Fruit fly (Drosophila melanogaster) whole organism, wandering third instar larva: ENCODE data around the gene Pgm1.

Source experiments
- Abd-B ChIP-seq: fragments of >200 bp; optimal IDR thresholded peaks from 2 replicates; lab custom pipeline; 2017; ENCODE audit warnings: missing biosample characterization, missing genetic modification characterization
- CG32264 ChIP-seq: fragments of 200-800 bp; sonication (Bioruptor generic); optimal IDR thresholded peaks from 2 replicates; lab custom pipeline; 2016; ENCODE audit warnings: missing biosample characterization, missing genetic modification characterization
- CG9705 ChIP-seq: fragments of 200-800 bp; sonication (Bioruptor generic); optimal IDR thresholded peaks from 2 replicates; lab custom pipeline; 2018; ENCODE audit warnings: missing biosample characterization, mild to moderate bottlenecking, missing genetic modification characterization
- CrebA ChIP-seq: fragments of 200-800 bp; sonication (Bioruptor generic); optimal IDR thresholded peaks from 2 replicates; lab custom pipeline; 2016; ENCODE audit warnings: missing biosample characterization, mild to moderate bottlenecking, missing genetic modification characterization, borderline replicate concordance
- Dif ChIP-seq: fragments of 200-275, 200-300 bp; sonication (Bioruptor generic); optimal IDR thresholded peaks from 2 replicates; lab custom pipeline; 2018; ENCODE audit warnings: missing biosample characterization, missing genetic modification characterization; ENCODE audit not compliant: partially characterized antibody
- GATAd ChIP-seq: sonication (Bioruptor generic); optimal IDR thresholded peaks from 2 replicates; lab custom pipeline; 2016; ENCODE audit warnings: missing biosample characterization, missing genetic modification characterization
- HLH106 ChIP-seq: fragments of 200-800 bp; optimal IDR thresholded peaks from 3 replicates; lab custom pipeline; 2019; ENCODE audit warnings: missing biosample characterization, mild to moderate bottlenecking, missing genetic modification characterization, moderate library complexity
- Hnf4 ChIP-seq: fragments of 200-800 bp; sonication (Bioruptor generic); optimal IDR thresholded peaks from 2 replicates; lab custom pipeline; 2016; ENCODE audit warnings: missing biosample characterization, mild to moderate bottlenecking, missing genetic modification characterization
- Hr78 ChIP-seq: fragments of >200 bp; optimal IDR thresholded peaks from 2 replicates; lab custom pipeline; 2017; ENCODE audit warnings: missing biosample characterization, missing genetic modification characterization
- Hr83 ChIP-seq: fragments of 200-300 bp; sonication (Bioruptor generic); optimal IDR thresholded peaks from 2 replicates; lab custom pipeline; 2016; ENCODE audit warnings: missing biosample characterization, mild to moderate bottlenecking, missing genetic modification characterization, moderate library complexity; ENCODE audit not compliant: poor library complexity, severe bottlenecking
- Jra ChIP-seq: sonication (Bioruptor generic); optimal IDR thresholded peaks from 2 replicates; lab custom pipeline; 2016; ENCODE audit warnings: missing biosample characterization, missing genetic modification characterization
- Mio ChIP-seq: sonication (Bioruptor generic); optimal IDR thresholded peaks from 2 replicates; lab custom pipeline; 2016; ENCODE audit warnings: missing biosample characterization, missing genetic modification characterization
- Myc ChIP-seq: fragments of >200 bp; optimal IDR thresholded peaks from 2 replicates; lab custom pipeline; 2017
- N ChIP-seq: fragments of >200 bp; optimal IDR thresholded peaks from 2 replicates; lab custom pipeline; 2018; ENCODE audit warnings: missing biosample characterization, missing external identifiers, missing genetic modification characterization
- OdsH ChIP-seq: fragments of 200-800 bp; sonication (Bioruptor generic); optimal IDR thresholded peaks from 2 replicates; lab custom pipeline; 2016; ENCODE audit warnings: missing biosample characterization, mild to moderate bottlenecking, missing genetic modification characterization
- Rel ChIP-seq, 2 experiments: fragments of 200-800 bp; sonication (Bioruptor generic) in 1 of 2; optimal IDR thresholded peaks; 2 replicates in 1 of 2; 3 replicates in 1 of 2; lab custom pipeline; 2016 to 2019; ENCODE audit warnings: mild to moderate bottlenecking in 2 of 2, missing biosample characterization in 2 of 2, missing genetic modification characterization in 2 of 2, moderate library complexity in 1 of 2
- Sp1 ChIP-seq: fragments of 200-800 bp; sonication (Bioruptor generic); optimal IDR thresholded peaks from 3 replicates; lab custom pipeline; 2019; ENCODE audit warnings: missing biosample characterization, mild to moderate bottlenecking, missing genetic modification characterization, moderate library complexity
- Vsx2 ChIP-seq: fragments of 200-300, 225-300 bp; sonication (Bioruptor generic); optimal IDR thresholded peaks from 2 replicates; lab custom pipeline; 2018; ENCODE audit warnings: missing biosample characterization, missing genetic modification characterization; ENCODE audit not compliant: partially characterized antibody
- br ChIP-seq: fragments of 200-800 bp; sonication (Bioruptor generic); optimal IDR thresholded peaks from 2 replicates; lab custom pipeline; 2016; ENCODE audit warnings: missing biosample characterization, missing genetic modification characterization
- brk ChIP-seq: fragments of 200-800 bp; sonication (Bioruptor generic); optimal IDR thresholded peaks from 2 replicates; lab custom pipeline; 2016; ENCODE audit warnings: missing biosample characterization, mild to moderate bottlenecking, missing genetic modification characterization
- dmrt93B ChIP-seq: fragments of 200-800 bp; sonication (Bioruptor generic); optimal IDR thresholded peaks from 2 replicates; lab custom pipeline; 2018; ENCODE audit warnings: missing biosample characterization, mild to moderate bottlenecking, missing genetic modification characterization
- foxo ChIP-seq, 2 experiments: fragments of 200-800 bp; sonication (Bioruptor generic); optimal IDR thresholded peaks; 2 replicates in 1 of 2; 3 replicates in 1 of 2; lab custom pipeline; 2016 to 2017; ENCODE audit warnings: missing biosample characterization in 2 of 2, missing genetic modification characterization in 2 of 2
- h ChIP-seq: fragments of 200-800 bp; sonication (Bioruptor generic); optimal IDR thresholded peaks from 3 replicates; lab custom pipeline; 2016; ENCODE audit warnings: missing biosample characterization, mild to moderate bottlenecking, missing genetic modification characterization
- jim ChIP-seq: fragments of 175-275, 200-325 bp; sonication (Bioruptor generic); optimal IDR thresholded peaks from 2 replicates; lab custom pipeline; 2016; ENCODE audit warnings: missing biosample characterization, mild to moderate bottlenecking, missing genetic modification characterization
- lola ChIP-seq: fragments of >200 bp; optimal IDR thresholded peaks from 2 replicates; lab custom pipeline; 2017; ENCODE audit warnings: missing biosample characterization, missing genetic modification characterization
- pan ChIP-seq: fragments of >200 bp; optimal IDR thresholded peaks from 2 replicates; lab custom pipeline; 2017
- psq ChIP-seq: fragments of 200-800 bp; sonication (Bioruptor generic); optimal IDR thresholded peaks from 3 replicates; lab custom pipeline; 2017; ENCODE audit warnings: missing biosample characterization, mild to moderate bottlenecking, missing genetic modification characterization, moderate library complexity
- rgr ChIP-seq: fragments of 200-800 bp; sonication (Bioruptor generic); optimal IDR thresholded peaks from 3 replicates; lab custom pipeline; 2016; ENCODE audit warnings: missing biosample characterization, mild to moderate bottlenecking, missing genetic modification characterization
- sage ChIP-seq: fragments of 200-800 bp; sonication (Bioruptor generic); optimal IDR thresholded peaks from 2 replicates; lab custom pipeline; 2016; ENCODE audit warnings: missing biosample characterization, mild to moderate bottlenecking, missing genetic modification characterization
- sv ChIP-seq: fragments of 200-800 bp; sonication (Bioruptor generic); optimal IDR thresholded peaks from 3 replicates; lab custom pipeline; 2016; ENCODE audit warnings: missing biosample characterization, missing genetic modification characterization
- tai ChIP-seq: sonication (Bioruptor generic); optimal IDR thresholded peaks from 2 replicates; lab custom pipeline; 2016; ENCODE audit warnings: missing biosample characterization, missing genetic modification characterization
- usp ChIP-seq: fragments of >200 bp; optimal IDR thresholded peaks from 2 replicates; lab custom pipeline; 2017; ENCODE audit warnings: missing biosample characterization, missing genetic modification characterization
- woc ChIP-seq: sonication (Bioruptor generic); optimal IDR thresholded peaks from 2 replicates; lab custom pipeline; 2016; ENCODE audit warnings: missing biosample characterization, mild to moderate bottlenecking, missing genetic modification characterization

Gene Pgm1

dm6 chr3L:16155547-16155946, 27.2 kb upstream of the Pgm1 start:
- no peak for TF ChIP-seq Dif
- TF ChIP-seq br (GFP tag; lab: Kevin White, UChicago): no peak
- no peak for TF ChIP-seq N (GFP tag; lab: Kevin White, UChicago)
- TF ChIP-seq Jra (GFP tag; lab: Kevin White, UChicago): no peak
- no peak for TF ChIP-seq Hr78
- TF ChIP-seq usp (GFP tag; lab: Kevin White, UChicago): no peak
- no peak for TF ChIP-seq OdsH (GFP tag; lab: Kevin White, UChicago)
- no peak for TF ChIP-seq Vsx2 (GFP tag; lab: Kevin White, UChicago)
- no peak for TF ChIP-seq Hnf4 (GFP tag; lab: Kevin White, UChicago)
- TF ChIP-seq GATAd (GFP tag; lab: Kevin White, UChicago): no peak
- TF ChIP-seq foxo (GFP tag; optimal IDR thresholded peaks at IDR 0.05; lab: Kevin White, UChicago): no peak
- TF ChIP-seq, all 38 proteins: peak for 0

dm6 chr3L:16153650-16154049, 25.3 kb upstream of the Pgm1 start:
- TF ChIP-seq Hnf4 (GFP tag; lab: Kevin White, UChicago) (peak; percentile 13), brk (GFP tag; lab: Kevin White, UChicago) (no peak), Hr78 (no peak)

dm6 chr3L:16153089-16153488, 24.8 kb upstream of the Pgm1 start:
- TF ChIP-seq Abd-B (GFP tag; lab: Kevin White, UChicago): no peak
- TF ChIP-seq CG32264 (GFP tag; lab: Kevin White, UChicago): no peak
- TF ChIP-seq jim (GFP tag; lab: Kevin White, UChicago): no peak
- TF ChIP-seq Hr83 (GFP tag; lab: Kevin White, UChicago): no peak
- no peak for TF ChIP-seq brk (GFP tag; lab: Kevin White, UChicago)
- TF ChIP-seq sv (GFP tag; lab: Kevin White, UChicago): no peak
- no peak for TF ChIP-seq h
- TF ChIP-seq CG9705: no peak
- no peak for TF ChIP-seq Dif
- TF ChIP-seq GATAd (GFP tag; lab: Kevin White, UChicago): no peak
- no peak for TF ChIP-seq Sp1 (GFP tag; lab: Kevin White, UChicago)
- no peak for TF ChIP-seq usp (GFP tag; lab: Kevin White, UChicago)
- TF ChIP-seq Myc (lab: Kevin White, UChicago): no peak
- TF ChIP-seq HLH106 (tag; lab: Kevin White, UChicago): no peak
- TF ChIP-seq psq: no peak
- TF ChIP-seq sage: no peak
- TF ChIP-seq lola (GFP tag; lab: Kevin White, UChicago): no peak

- no peak for TF ChIP-seq rgr (GFP tag; lab: Kevin White, UChicago)
Observed at dm6 chr3L:16151742-16152141, 23.4 kb upstream of the Pgm1 start.

dm6 chr3L:16150850-16151515, 22.7 kb upstream of the Pgm1 start:
- peak; percentile 47 for TF ChIP-seq Hr83 (GFP tag; lab: Kevin White, UChicago)
- peak; percentile 44 for TF ChIP-seq CrebA (GFP tag; lab: Kevin White, UChicago)
- peak; percentile 17 for TF ChIP-seq h
- TF ChIP-seq usp (GFP tag; lab: Kevin White, UChicago): no peak
- no peak for TF ChIP-seq rgr (GFP tag; lab: Kevin White, UChicago)
- TF ChIP-seq brk (GFP tag; lab: Kevin White, UChicago): peak; percentile 54
- TF ChIP-seq Jra (GFP tag; lab: Kevin White, UChicago): peak; percentile 16
- no peak for TF ChIP-seq Hr78
- no peak for TF ChIP-seq foxo (GFP tag; optimal IDR thresholded peaks at IDR 0.05; lab: Kevin White, UChicago)
- peak; percentile 9 for TF ChIP-seq pan

dm6 chr3L:16150161-16150538, 21.8 kb upstream of the Pgm1 start:
- no peak for TF ChIP-seq woc
- no peak for TF ChIP-seq CG9705
- TF ChIP-seq Myc (lab: Kevin White, UChicago): no peak
- no peak for TF ChIP-seq foxo (GFP tag; optimal IDR thresholded peaks at IDR 0.05; lab: Kevin White, UChicago)
- no peak for TF ChIP-seq dmrt93B (GFP tag; lab: Kevin White, UChicago)
- no peak for TF ChIP-seq lola (GFP tag; lab: Kevin White, UChicago)
- TF ChIP-seq OdsH (GFP tag; lab: Kevin White, UChicago): no peak
- no peak for TF ChIP-seq Rel (GFP tag; optimal IDR thresholded peaks at IDR 0.05; lab: Kevin White, UChicago)
- no peak for TF ChIP-seq Rel (tag; optimal IDR thresholded peaks at IDR 0.05; lab: Kevin White, UChicago)
- TF ChIP-seq CrebA (GFP tag; lab: Kevin White, UChicago): no peak
- no peak for TF ChIP-seq Dif
- no peak for TF ChIP-seq Mio (GFP tag; lab: Kevin White, UChicago)
- no peak for TF ChIP-seq GATAd (GFP tag; lab: Kevin White, UChicago)
- no peak for TF ChIP-seq tai (GFP tag; lab: Kevin White, UChicago)
- TF ChIP-seq Sp1 (GFP tag; lab: Kevin White, UChicago): no peak
- TF ChIP-seq jim (GFP tag; lab: Kevin White, UChicago): no peak
- TF ChIP-seq Abd-B (GFP tag; lab: Kevin White, UChicago): no peak
